Worm (Caenorhabditis elegans): Measurements from ENCODE around the gene ttbk-2.2.
"Not testable (repeated sequence)": the region's sequence is repeated elsewhere in the genome, so short reads cannot be mapped to it uniquely, and the experiment has no call there.

The ttbk-2.2 gene

DNA sequence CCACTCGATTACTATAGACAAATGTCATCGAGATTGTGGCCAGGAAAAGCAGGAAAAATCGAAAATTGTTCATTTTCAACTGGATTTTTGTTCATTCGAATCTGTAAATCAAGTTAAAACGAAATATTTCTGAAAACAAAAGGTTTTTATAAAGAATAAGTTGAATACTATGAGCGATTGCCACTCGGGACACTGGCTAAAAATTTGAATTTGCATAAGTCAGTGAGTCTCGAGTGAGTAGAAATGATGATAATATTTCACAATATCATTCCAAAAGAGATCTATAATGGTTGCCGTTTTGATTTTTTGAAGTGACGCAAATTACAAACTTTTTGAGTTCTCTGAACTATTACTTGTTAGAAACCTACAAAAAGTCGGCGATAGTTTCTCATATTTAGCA is 46.3 kb downstream of the ttbk-2.2 start, which contains the start of gene T28H11.8:
Gene T28H11.8 (minus strand): TSS at position 101 of the 400 bp plus-strand sequence.
- TF ChIP-seq mab-5 (tag; optimal IDR thresholded peaks at IDR 0.05), result no peak
- no peak for TF ChIP-seq aly-2 (tag; optimal IDR thresholded peaks at IDR 0.05)
- no peak for TF ChIP-seq mbf-1 (tag; optimal IDR thresholded peaks at IDR 0.05)
- no peak for TF ChIP-seq skn-1 (tag; optimal IDR thresholded peaks at IDR 0.05)
- TF ChIP-seq Y55F3AM.14 (GFP tag; optimal IDR thresholded peaks at IDR 0.05), result no peak
- TF ChIP-seq nhr-12 (tag; optimal IDR thresholded peaks at IDR 0.05), result no peak
- TF ChIP-seq zag-1 (tag; optimal IDR thresholded peaks at IDR 0.05), result no peak
- TF ChIP-seq nhr-129 (tag; optimal IDR thresholded peaks at IDR 0.05), result no peak
- TF ChIP-seq ztf-1 (GFP tag; conservative IDR thresholded peaks at IDR 0.05), result no peak
- TF ChIP-seq ztf-4 (tag; optimal IDR thresholded peaks at IDR 0.05), result no peak
- TF ChIP-seq nhr-23 (tag; optimal IDR thresholded peaks at IDR 0.05), result no peak
- no peak for TF ChIP-seq ama-1 (optimal IDR thresholded peaks at IDR 0.05)
- TF ChIP-seq unc-62 (GFP tag; optimal IDR thresholded peaks at IDR 0.05), result no peak
- TF ChIP-seq gmeb-1 (tag; optimal IDR thresholded peaks at IDR 0.05), result no peak
- no peak for TF ChIP-seq ZK546.5 (tag; optimal IDR thresholded peaks at IDR 0.05)
- no peak for TF ChIP-seq dmd-4 (tag; optimal IDR thresholded peaks at IDR 0.05)
- no peak for TF ChIP-seq unc-39 (tag; optimal IDR thresholded peaks at IDR 0.05)
- no peak for TF ChIP-seq egl-27 (tag; optimal IDR thresholded peaks at IDR 0.05)
- TF ChIP-seq unc-55 (GFP tag; optimal IDR thresholded peaks at IDR 0.05), result no peak
- TF ChIP-seq blmp-1 (tag; optimal IDR thresholded peaks at IDR 0.05; ENCODE audit: insufficient read depth), result no peak

DNA sequence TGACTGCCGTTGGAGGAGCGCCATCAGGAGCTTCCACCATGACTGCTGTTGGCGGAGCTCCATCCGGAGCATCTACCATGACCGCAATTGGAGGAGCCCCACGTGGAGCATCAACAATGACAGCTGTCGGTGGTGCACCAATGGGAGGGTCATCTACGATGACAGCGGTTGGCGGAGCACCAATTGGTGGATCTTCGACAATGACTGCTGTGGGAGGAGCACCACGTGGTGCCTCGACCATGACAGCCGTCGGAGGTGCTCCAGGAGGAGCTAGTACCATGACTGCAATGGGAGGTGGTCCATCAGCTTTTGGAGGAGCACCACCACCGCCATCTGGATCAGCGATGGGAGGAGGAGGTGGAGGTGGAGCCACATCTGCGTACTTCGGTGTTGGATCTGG is 49.7 kb downstream of the ttbk-2.2 start, which contains the start of gene T28H11.7:
Gene T28H11.7 (minus strand): TSS at position 101 of the 400 bp plus-strand sequence.
- TF ChIP-seq elt-1, lin-39, nhr-6 (tag; optimal IDR thresholded peaks at IDR 0.05): not testable (repeated sequence)

DNA sequence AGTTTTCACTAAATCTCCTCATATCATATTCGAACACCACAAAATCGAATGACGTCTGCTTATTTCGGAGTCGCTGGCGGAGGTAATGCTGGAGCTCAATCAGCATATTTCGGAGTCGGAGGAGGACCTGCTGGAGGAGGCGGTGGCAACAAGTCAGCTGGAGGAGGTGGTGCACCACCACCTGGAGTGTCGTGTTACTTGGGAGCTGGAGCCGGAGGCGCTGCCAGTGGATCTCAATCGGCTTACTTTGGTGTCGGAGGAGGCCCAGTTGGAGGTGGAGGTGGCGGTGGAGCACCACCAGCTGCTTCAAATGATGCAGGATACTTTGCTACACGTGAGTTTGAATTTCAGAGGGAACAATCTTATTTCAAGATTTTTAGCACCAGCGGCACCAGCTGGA is 50.3 kb downstream of the ttbk-2.2 start, which contains the start of gene ssq-4:
Gene ssq-4 (plus strand): TSS at position 19 of the 400 bp plus-strand sequence.
- TF ChIP-seq skn-1, snpc-4, nhr-237 (tag; optimal IDR thresholded peaks at IDR 0.05): not testable (repeated sequence)
